Fruit fly (Drosophila melanogaster) whole organism, embryonic: Measurements from ENCODE around the gene CG15461.

Source experiments
- Atf3 ChIP-seq: fragments of 200-800 bp; sonication (Bioruptor generic); optimal IDR thresholded peaks from 3 replicates; lab custom pipeline; 2016; ENCODE audit warnings: missing biosample characterization, missing genetic modification characterization
- CG10462 ChIP-seq: fragments of 200-800 bp; sonication (Bioruptor generic); optimal IDR thresholded peaks from 2 replicates; lab custom pipeline; 2016; ENCODE audit warnings: missing biosample characterization, missing genetic modification characterization
- CG3726 ChIP-seq: fragments of 200-800 bp; sonication (Bioruptor generic); IDR thresholded peaks from 3 replicates; pipeline ENCODE4, ENCODE4 v1.3.6; 2022; ENCODE audit warnings: missing biosample characterization, missing genetic modification characterization
- CG3995 ChIP-seq: fragments of 200-800 bp; sonication (Bioruptor generic); optimal IDR thresholded peaks from 3 replicates; lab custom pipeline; 2016; ENCODE audit warnings: missing biosample characterization, missing genetic modification characterization
- CHES-1-like ChIP-seq: fragments of 200-800 bp; sonication (Bioruptor generic); optimal IDR thresholded peaks from 2 replicates; lab custom pipeline; 2016; ENCODE audit warnings: missing biosample characterization, missing genetic modification characterization
- Hr78 ChIP-seq, 2 experiments: fragments of 200-800 bp in 1 of 2; fragments of >200 bp in 1 of 2; sonication (Bioruptor generic) in 1 of 2; optimal IDR thresholded peaks; 2 replicates each; lab custom pipeline; 2017 to 2019; ENCODE audit warnings: missing biosample characterization in 2 of 2, missing genetic modification characterization in 2 of 2, mild to moderate bottlenecking in 1 of 2, moderate library complexity in 1 of 2
- Hsf ChIP-seq: fragments of 200-800 bp; sonication (Bioruptor generic); optimal IDR thresholded peaks from 3 replicates; lab custom pipeline; 2016; ENCODE audit warnings: missing biosample characterization, missing genetic modification characterization
- Tbp ChIP-seq: fragments of >200 bp; optimal IDR thresholded peaks from 2 replicates; lab custom pipeline; 2018; ENCODE audit warnings: missing biosample characterization, missing genetic modification characterization
- ato ChIP-seq: fragments of 200-800 bp; sonication (Bioruptor generic); IDR thresholded peaks from 2 replicates; pipeline ENCODE4 v1.3.6; 2022; ENCODE audit warnings: missing biosample characterization, missing genetic modification characterization; ENCODE audit not compliant: partially characterized antibody
- h ChIP-seq: fragments of >200 bp; optimal IDR thresholded peaks from 2 replicates; lab custom pipeline; 2017
- sna ChIP-seq: fragments of 200-800 bp; sonication (Bioruptor generic); IDR thresholded peaks from 2 replicates; pipeline ENCODE4 v1.3.6; 2022; ENCODE audit warnings: missing biosample characterization, missing genetic modification characterization; ENCODE audit not compliant: partially characterized antibody
- trem ChIP-seq: fragments of 200-800 bp; optimal IDR thresholded peaks from 3 replicates; lab custom pipeline; 2019; ENCODE audit warnings: missing biosample characterization, mild to moderate bottlenecking, missing genetic modification characterization, moderate library complexity

dm6 chrX:20470701-20471100 lies 15.3 kb upstream of the CG15461 start:
- no peak for TF ChIP-seq Hsf (GFP tag; lab: Kevin White, UChicago)
- TF ChIP-seq CG10462 (GFP tag; lab: Kevin White, UChicago) = no peak
- no peak for TF ChIP-seq sna
- no peak for TF ChIP-seq ato
- TF ChIP-seq Tbp (GFP tag; lab: Kevin White, UChicago) = no peak
- no peak for TF ChIP-seq Hr78 (GFP tag; optimal IDR thresholded peaks at IDR 0.05; lab: Kevin White, UChicago)
- no peak for TF ChIP-seq h (lab: Kevin White, UChicago)
- no peak for TF ChIP-seq CG3995
- no peak for TF ChIP-seq CHES-1-like (GFP tag; lab: Kevin White, UChicago)
- TF ChIP-seq Atf3 = no peak
- no peak for TF ChIP-seq CG3726
- TF ChIP-seq trem = no peak
